Worm (Caenorhabditis elegans): ENCODE data around the gene Y43F8C.11.

ce11 chrV:19636194-19636584 is 33.9 kb upstream of the Y43F8C.11 start:
- TF ChIP-seq crh-2 (tag; optimal IDR thresholded peaks at IDR 0.05) (no peak), sma-3 (GFP tag; optimal IDR thresholded peaks at IDR 0.05) (no peak), blmp-1 (tag; optimal IDR thresholded peaks at IDR 0.05; ENCODE audit: insufficient read depth) (no peak), nhr-25 (tag; optimal IDR thresholded peaks at IDR 0.05) (no peak)

All from whole organism, L2 larva.